Fruit fly (Drosophila melanogaster): ENCODE data around the gene Art6.

Art6 gene

dm6 chr3R:13956809-13957351 lies 11.3 kb upstream of the Art6 start (continued):
- TF ChIP-seq CG6791 (GFP tag; IDR thresholded peaks at IDR 0.05; ENCODE audit: partially characterized antibody) (0 out of 3 replicates have a peak, but pooled peaks have one; percentile 6), CG7745 (tag; optimal IDR thresholded peaks at IDR 0.05) (peak; percentile 64), nmo (GFP tag; optimal IDR thresholded peaks at IDR 0.05) (no peak), CG15269 (tag; optimal IDR thresholded peaks at IDR 0.05) (peak; percentile 41), sqz (GFP tag; optimal IDR thresholded peaks at IDR 0.05) (peak; percentile 79)

dm6 chr3R:13955227-13955626 lies 9.6 kb upstream of the Art6 start:
- TF ChIP-seq al (GFP tag; IDR thresholded peaks at IDR 0.05) = no peak
- no peak for TF ChIP-seq da (GFP tag; optimal IDR thresholded peaks at IDR 0.05)
- no peak for TF ChIP-seq Awh (GFP tag; IDR thresholded peaks at IDR 0.05)
- TF ChIP-seq Ets65A (GFP tag) = peak; percentile 32
- TF ChIP-seq H15 (GFP tag; IDR thresholded peaks at IDR 0.05) = no peak
- TF ChIP-seq mld (GFP tag; IDR thresholded peaks at IDR 0.05; ENCODE audit: partially characterized antibody) = no peak
- TF ChIP-seq btn (GFP tag; optimal IDR thresholded peaks at IDR 0.05) = no peak
- no peak for TF ChIP-seq CG9215 (GFP tag; IDR thresholded peaks at IDR 0.05)

- TF ChIP-seq D19A (tag; optimal IDR thresholded peaks at IDR 0.05) (peak; percentile 21), CG12942 (GFP tag; optimal IDR thresholded peaks at IDR 0.05) (no peak), lab (GFP tag; optimal IDR thresholded peaks at IDR 0.05) (no peak), ranshi (GFP tag; IDR thresholded peaks at IDR 0.05) (no peak), CG17359 (tag; optimal IDR thresholded peaks at IDR 0.05) (peak; percentile 23), bsh (GFP tag; optimal IDR thresholded peaks at IDR 0.05) (peak in 1 of 2 experiments; percentile 55), dmrt11E (tag; optimal IDR thresholded peaks at IDR 0.05) (peak; percentile 50), disco-r (GFP tag; optimal IDR thresholded peaks at IDR 0.05) (no peak), CG15011 (GFP tag; optimal IDR thresholded peaks at IDR 0.05) (no peak), Adf1 (GFP tag; IDR thresholded peaks at IDR 0.05) (no peak), sens (GFP tag) (peak; percentile 89), chn (GFP tag; optimal IDR thresholded peaks at IDR 0.05) (peak; percentile 34), nmo (GFP tag; optimal IDR thresholded peaks at IDR 0.05) (peak; percentile 38), sisA (GFP tag; IDR thresholded peaks at IDR 0.05) (0 out of 2 replicates have a peak, but pooled peaks have one; percentile 7), CG2712 (tag; optimal IDR thresholded peaks at IDR 0.05) (peak; percentile 54), gsb-n (tag; optimal IDR thresholded peaks at IDR 0.05) (peak; percentile 15), D19B (GFP tag; optimal IDR thresholded peaks at IDR 0.05) (no peak), CG2875 (GFP tag; optimal IDR thresholded peaks at IDR 0.05) (peak; percentile 22), D (optimal IDR thresholded peaks at IDR 0.05) (no peak), D (GFP tag; optimal IDR thresholded peaks at IDR 0.05) (peak; percentile 22), CG3847 (GFP tag; IDR thresholded peaks at IDR 0.05) (no peak), Xrp1 (GFP tag; IDR thresholded peaks at IDR 0.05) (peak; percentile 47; the same call in 1 of the 2 replicates), vvl (GFP tag; IDR thresholded peaks at IDR 0.05) (0 out of 2 replicates have a peak, but pooled peaks have one; percentile 54), usp (GFP tag; optimal IDR thresholded peaks at IDR 0.05) (no peak), Atf6 (GFP tag; IDR thresholded peaks at IDR 0.05) (no peak), nom (GFP tag; optimal IDR thresholded peaks at IDR 0.05) (no peak), CG13624 (GFP tag; optimal IDR thresholded peaks at IDR 0.05) (no peak), pb (GFP tag; optimal IDR thresholded peaks at IDR 0.05) (no peak), Asciz (GFP tag; optimal IDR thresholded peaks at IDR 0.05) (peak; percentile 13), oc (tag; optimal IDR thresholded peaks at IDR 0.05) (peak; percentile 18), CG34422 (GFP tag; IDR thresholded peaks at IDR 0.05) (no peak), CG18262 (tag; optimal IDR thresholded peaks at IDR 0.05) (peak; percentile 43), grau (tag; optimal IDR thresholded peaks at IDR 0.05) (peak; percentile 2), pnt (GFP tag; optimal IDR thresholded peaks at IDR 0.05) (peak; percentile 21), lola (GFP tag; optimal IDR thresholded peaks at IDR 0.05) (peak in 1 of 3 experiments; percentile 42), CG18599 (GFP tag; optimal IDR thresholded peaks at IDR 0.05) (no peak)
These were observed 6.7 kb upstream of the Art6 start for dm6 chr3R:13952303-13952702.
